Worm (Caenorhabditis elegans) whole organism, young adult: Measurements from ENCODE around the gene nhr-154.

Experiments
- B0019.2 ChIP-seq: fragments of 200-800 bp; sonication (Bioruptor generic); conservative IDR thresholded peaks from 2 replicates; pipeline ENCODE4 v1.3.6; 2022; ENCODE audit warnings: missing genetic modification reagents, missing genetic modification characterization, missing compliant biosample characterization
- D2030.7 ChIP-seq: fragments of 200-800 bp; sonication (Bioruptor generic); IDR thresholded peaks from 2 replicates; pipeline ENCODE4 v1.3.6; 2022; ENCODE audit warnings: missing genetic modification reagents, missing genetic modification characterization, missing compliant biosample characterization
- F22D6.2 ChIP-seq: sonication (generic microtip); optimal IDR thresholded peaks from 2 replicates; lab custom pipeline; 2016; ENCODE audit warnings: mild to moderate bottlenecking, missing genetic modification characterization, missing compliant biosample characterization
- F23B12.7 ChIP-seq: sonication (generic microtip); optimal IDR thresholded peaks from 2 replicates; lab custom pipeline; 2017; ENCODE audit warnings: missing genetic modification characterization, mild to moderate bottlenecking, missing compliant biosample characterization, antibody characterized with exemption, moderate library complexity; ENCODE audit not compliant: insufficient read depth
- F39B2.1 ChIP-seq: fragments of 200-800 bp; sonication (Bioruptor generic); IDR thresholded peaks from 2 replicates; pipeline ENCODE4 v1.3.6; 2022; ENCODE audit warnings: missing genetic modification reagents, missing genetic modification characterization, missing compliant biosample characterization
- F52B5.7 ChIP-seq: sonication (generic microtip); optimal IDR thresholded peaks from 2 replicates; lab custom pipeline; 2016; ENCODE audit warnings: mild to moderate bottlenecking, missing genetic modification characterization, missing compliant biosample characterization
- K12H6.12 ChIP-seq: fragments of 200-800 bp; sonication (Bioruptor generic); optimal IDR thresholded peaks from 2 replicates; lab custom pipeline; 2018; ENCODE audit warnings: mild to moderate bottlenecking, missing genetic modification characterization, missing compliant biosample characterization
- akir-1 ChIP-seq: fragments of 200-800 bp; sonication (Bioruptor generic); optimal IDR thresholded peaks from 2 replicates; lab custom pipeline; 2018; ENCODE audit warnings: mild to moderate bottlenecking, missing genetic modification characterization, moderate library complexity, missing compliant biosample characterization
- attf-5 ChIP-seq: fragments of 200-800 bp; sonication (Bioruptor generic); optimal IDR thresholded peaks from 2 replicates; lab custom pipeline; 2018; ENCODE audit warnings: mild to moderate bottlenecking, missing genetic modification characterization, missing compliant biosample characterization
- cebp-2 ChIP-seq: fragments of 200-800 bp; sonication (Bioruptor generic); IDR thresholded peaks from 2 replicates; pipeline ENCODE4 v1.3.6; 2022; ENCODE audit warnings: missing genetic modification characterization, missing compliant biosample characterization
- ceh-27 ChIP-seq: fragments of 200-800 bp; sonication (Bioruptor generic); optimal IDR thresholded peaks from 2 replicates; lab custom pipeline; 2018; ENCODE audit warnings: mild to moderate bottlenecking, missing genetic modification characterization, moderate library complexity, missing compliant biosample characterization
- chd-7 ChIP-seq: sonication (generic microtip); optimal IDR thresholded peaks from 2 replicates; lab custom pipeline; 2016; ENCODE audit warnings: mild to moderate bottlenecking, missing genetic modification characterization, moderate library complexity, missing compliant biosample characterization
- die-1 ChIP-seq: sonication (generic microtip); optimal IDR thresholded peaks from 2 replicates; lab custom pipeline; 2016; ENCODE audit warnings: missing genotype, mild to moderate bottlenecking, missing genetic modification characterization, missing compliant biosample characterization
- dpl-1 ChIP-seq: fragments of 150-350 bp; optimal IDR thresholded peaks from 2 replicates; lab custom pipeline; 2014; ENCODE audit warnings: missing biosample characterization, missing genetic modification reagents, missing genetic modification characterization
- egl-18 ChIP-seq: fragments of 200-800 bp; sonication (Bioruptor generic); IDR thresholded peaks from 2 replicates; pipeline ENCODE4 v1.3.6; 2022; ENCODE audit warnings: missing genetic modification reagents, missing genetic modification characterization, missing compliant biosample characterization
- ekl-4 ChIP-seq: fragments of 200-800 bp; sonication (Bioruptor generic); IDR thresholded peaks from 2 replicates; pipeline ENCODE4 v1.3.6; 2022; ENCODE audit warnings: missing genetic modification reagents, missing genetic modification characterization, missing compliant biosample characterization
- him-1 ChIP-seq: sonication (generic microtip); optimal IDR thresholded peaks from 2 replicates; lab custom pipeline; 2016; ENCODE audit warnings: missing genotype, missing genetic modification reagents, missing genetic modification characterization, missing compliant biosample characterization
- hmg-1.2 ChIP-seq: fragments of 200-800 bp; sonication (Bioruptor generic); IDR thresholded peaks from 2 replicates; pipeline ENCODE4 v1.3.6; 2022; ENCODE audit warnings: missing genetic modification reagents, missing genetic modification characterization, missing compliant biosample characterization
- hsf-1 ChIP-seq: fragments of 200-800 bp; sonication (Bioruptor generic); IDR thresholded peaks from 2 replicates; pipeline ENCODE4 v1.3.6; 2022; ENCODE audit warnings: missing genetic modification reagents, missing genetic modification characterization, missing compliant biosample characterization
- madf-6 ChIP-seq: fragments of 200-800 bp; sonication (Bioruptor generic); IDR thresholded peaks from 2 replicates; pipeline ENCODE4 v1.3.6; 2022; ENCODE audit warnings: missing genetic modification reagents, missing genetic modification characterization, missing compliant biosample characterization
- madf-8 ChIP-seq: fragments of 200-800 bp; sonication (Bioruptor generic); conservative IDR thresholded peaks from 2 replicates; pipeline ENCODE4 v1.3.6; 2022; ENCODE audit warnings: missing genetic modification reagents, missing genetic modification characterization, missing compliant biosample characterization
- nfyb-1 ChIP-seq: fragments of 200-800 bp; sonication (Bioruptor generic); IDR thresholded peaks from 2 replicates; pipeline ENCODE4 v1.3.6; 2022; ENCODE audit warnings: missing genetic modification reagents, missing genetic modification characterization, missing compliant biosample characterization
- nhr-80 ChIP-seq: sonication (generic microtip); optimal IDR thresholded peaks from 2 replicates; lab custom pipeline; 2016; ENCODE audit warnings: missing genetic modification characterization, missing compliant biosample characterization
- nhr-90 ChIP-seq: sonication (generic microtip); optimal IDR thresholded peaks from 2 replicates; lab custom pipeline; 2016; ENCODE audit warnings: missing genotype, mild to moderate bottlenecking, missing genetic modification characterization, missing compliant biosample characterization
- pbrm-1 ChIP-seq: fragments of 200-800 bp; sonication (Bioruptor generic); IDR thresholded peaks from 2 replicates; pipeline ENCODE4 v1.3.6; 2022; ENCODE audit warnings: missing genetic modification reagents, missing genetic modification characterization, missing compliant biosample characterization
- sea-2 ChIP-seq: fragments of 200-800 bp; sonication (Bioruptor generic); IDR thresholded peaks from 2 replicates; pipeline ENCODE4 v1.3.6; 2022; ENCODE audit warnings: missing genetic modification characterization, missing compliant biosample characterization
- somi-1 ChIP-seq: fragments of 200-800 bp; sonication (Bioruptor generic); optimal IDR thresholded peaks from 2 replicates; lab custom pipeline; 2018; ENCODE audit warnings: mild to moderate bottlenecking, missing genetic modification characterization, missing compliant biosample characterization
- zim-3 ChIP-seq: sonication (generic microtip); optimal IDR thresholded peaks from 2 replicates; lab custom pipeline; 2017; ENCODE audit warnings: mild to moderate bottlenecking, missing genetic modification characterization, moderate library complexity, missing compliant biosample characterization
- ztf-3 ChIP-seq: fragments of 200-800 bp; sonication (Bioruptor generic); optimal IDR thresholded peaks from 2 replicates; lab custom pipeline; 2018; ENCODE audit warnings: mild to moderate bottlenecking, missing genetic modification characterization, missing compliant biosample characterization
- ztf-6 ChIP-seq: fragments of 200-800 bp; sonication (Bioruptor generic); IDR thresholded peaks from 2 replicates; pipeline ENCODE4 v1.3.6; 2022; ENCODE audit warnings: missing genetic modification reagents, missing genetic modification characterization, missing compliant biosample characterization

nhr-154 gene

ce11 chrV:12065859-12066258, 35.2 kb upstream of the nhr-154 start (continued):
- TF ChIP-seq egl-18 (GFP tag; lab: Robert Waterston, UW) (no peak), dpl-1 (GFP tag; lab: Kevin White, UChicago) (peak; percentile 20), nfyb-1 (GFP tag; lab: Robert Waterston, UW) (no peak), ztf-3 (GFP tag; lab: Kevin White, UChicago) (no peak), pbrm-1 (0 out of 2 replicates have a peak, but pooled peaks have one; percentile 37)
- TF ChIP-seq, all 124 proteins: peak for 9

DNA sequence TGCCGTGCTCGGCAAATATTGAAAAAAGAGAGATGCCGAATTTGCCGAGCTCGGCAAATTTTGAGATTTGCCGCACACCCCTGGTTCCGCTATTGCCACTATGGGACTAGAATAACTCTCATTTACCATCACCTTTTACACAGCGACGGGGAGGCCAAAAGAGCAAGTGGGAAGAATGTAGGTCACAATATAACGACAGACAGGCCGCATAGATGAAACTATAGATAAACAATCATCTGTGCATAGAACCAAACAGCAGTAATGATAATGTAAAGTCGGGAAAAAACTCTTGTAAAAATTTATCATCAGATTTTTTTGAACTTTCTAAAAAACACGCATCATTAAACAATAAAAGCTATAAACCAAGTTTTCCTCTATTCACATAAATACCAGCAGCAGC, 32.7 kb upstream of the nhr-154 start, which contains the start of gene kmo-2:
Gene kmo-2 (minus strand): TSS at position 101 of the 400 bp plus-strand sequence.
- TF ChIP-seq sea-2 (GFP tag; lab: Robert Waterston, UW) (no peak), D2030.7 (GFP tag; lab: Robert Waterston, UW) (no peak)
- TF ChIP-seq, all 124 proteins: peak for 0

DNA sequence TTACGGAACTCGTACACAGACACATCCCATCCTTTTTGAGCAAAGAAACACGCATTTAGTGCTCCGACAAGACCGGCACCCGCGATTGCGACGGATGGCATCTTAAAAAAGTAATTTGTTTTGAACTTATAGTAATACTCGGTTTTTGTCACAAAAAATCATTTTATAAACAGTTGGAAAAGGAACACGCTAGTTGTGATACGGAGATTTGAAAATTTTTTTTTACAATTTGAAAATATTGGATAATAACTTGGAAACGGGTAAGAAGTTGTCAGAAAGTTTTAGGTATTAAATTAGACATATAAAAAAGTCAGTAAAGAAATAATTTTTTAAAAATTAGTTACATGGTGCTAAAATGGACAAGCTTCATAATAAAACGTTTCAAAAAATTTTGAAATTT, 30.7 kb upstream of the nhr-154 start, which contains the start of gene kmo-1:
Gene kmo-1 (minus strand): TSS at position 101 of the 400 bp plus-strand sequence.
- TF ChIP-seq nfyb-1 (GFP tag; lab: Robert Waterston, UW): no peak

DNA sequence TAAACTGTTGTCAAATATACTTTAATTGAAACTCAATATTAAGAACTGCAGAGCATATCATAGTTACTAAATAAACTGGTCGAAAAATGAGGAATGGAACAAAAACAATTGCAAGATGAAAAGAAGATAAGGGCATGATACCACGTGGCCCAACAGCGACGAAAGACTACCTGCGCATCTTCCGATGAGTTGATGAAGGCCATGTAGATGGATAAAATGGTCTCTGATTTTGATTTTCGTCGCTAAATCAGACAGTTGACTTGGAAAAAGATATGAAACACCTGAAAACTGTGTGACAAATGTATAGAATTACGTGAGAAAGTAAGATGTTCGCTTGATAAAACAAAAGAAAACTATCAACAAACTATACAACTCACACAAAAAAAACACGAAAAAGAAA, 29.6 kb upstream of the nhr-154 start:
- TF ChIP-seq madf-8 (no peak), nhr-90 (no peak), somi-1 (GFP tag; lab: Kevin White, UChicago) (no peak), ekl-4 (GFP tag; lab: Robert Waterston, UW) (no peak), ztf-6 (GFP tag; lab: Robert Waterston, UW) (no peak), B0019.2 (no peak), cebp-2 (GFP tag; lab: Robert Waterston, UW) (no peak), K12H6.12 (tag; lab: Kevin White, UChicago) (no peak), F39B2.1 (GFP tag; lab: Robert Waterston, UW) (no peak), attf-5 (GFP tag; lab: Kevin White, UChicago) (no peak), ceh-27 (GFP tag; lab: Kevin White, UChicago) (no peak), akir-1 (no peak), egl-18 (GFP tag; lab: Robert Waterston, UW) (no peak)

ce11 chrV:12074886-12075285, 26.2 kb upstream of the nhr-154 start, which contains the start of gene R07B7.6:
R07B7.6 (minus strand) TSS chrV:12074986.
- no peak for TF ChIP-seq hmg-1.2
- TF ChIP-seq F52B5.7 (tag; lab: Kevin White, UChicago): no peak
- TF ChIP-seq F22D6.2 (tag; lab: Kevin White, UChicago): no peak
- no peak for TF ChIP-seq die-1 (tag; lab: Kevin White, UChicago)
- TF ChIP-seq madf-6: no peak
- TF ChIP-seq him-1 (tag; lab: Kevin White, UChicago): no peak
- TF ChIP-seq ztf-6 (GFP tag; lab: Robert Waterston, UW): no peak
- TF ChIP-seq hsf-1 (GFP tag; lab: Robert Waterston, UW): no peak
- TF ChIP-seq zim-3 (tag; lab: Kevin White, UChicago): no peak

DNA sequence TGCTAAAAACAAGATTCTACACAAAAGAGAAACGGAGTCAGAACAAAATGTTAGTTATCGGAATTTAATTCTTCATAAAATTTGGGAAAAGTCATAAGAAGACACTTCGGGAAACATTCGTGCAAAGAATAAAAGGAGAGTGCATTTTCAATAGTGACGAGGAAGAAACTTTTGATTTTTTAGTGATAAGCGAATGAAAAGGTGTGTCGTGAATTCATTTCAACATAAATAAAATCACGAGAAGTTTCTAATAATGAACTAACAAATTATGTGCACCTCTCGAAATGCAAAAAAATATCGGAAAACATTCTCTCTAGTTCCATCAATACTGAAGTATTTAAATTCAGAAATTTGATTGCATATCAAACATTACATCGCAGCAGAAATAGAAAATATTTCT, 25.1 kb upstream of the nhr-154 start:
- TF ChIP-seq chd-7 (tag; lab: Kevin White, UChicago) (no peak), D2030.7 (GFP tag; lab: Robert Waterston, UW) (no peak), F23B12.7 (tag; lab: Kevin White, UChicago) (peak; percentile 37), ztf-6 (GFP tag; lab: Robert Waterston, UW) (no peak), nhr-80 (tag; lab: Kevin White, UChicago) (peak; percentile 75)
